Worm (Caenorhabditis elegans) whole organism, young adult: ENCODE data around the gene ZK742.4.

Experiments used
- B0019.2 ChIP-seq: fragments of 200-800 bp; sonication (Bioruptor generic); conservative IDR thresholded peaks from 2 replicates; pipeline ENCODE4 v1.3.6; 2022; ENCODE audit warnings: missing genetic modification reagents, missing genetic modification characterization, missing compliant biosample characterization
- B0336.3 ChIP-seq: fragments of 200-800 bp; sonication (Bioruptor generic); IDR thresholded peaks from 2 replicates; pipeline ENCODE4 v1.3.6; 2022; ENCODE audit warnings: missing genetic modification characterization, missing compliant biosample characterization
- C17E4.6 ChIP-seq: fragments of 200-800 bp; sonication (Bioruptor generic); IDR thresholded peaks from 2 replicates; pipeline ENCODE4 v1.3.6; 2022; ENCODE audit warnings: missing genetic modification reagents, missing genetic modification characterization, missing compliant biosample characterization
- F37B4.10 ChIP-seq: fragments of 200-800 bp; sonication (Bioruptor generic); IDR thresholded peaks from 2 replicates; pipeline ENCODE4 v1.3.6; 2022; ENCODE audit warnings: missing genetic modification characterization, missing compliant biosample characterization
- F57A8.1 ChIP-seq: fragments of 200-800 bp; sonication (Bioruptor generic); optimal IDR thresholded peaks from 2 replicates; lab custom pipeline; 2018; ENCODE audit warnings: mild to moderate bottlenecking, missing genetic modification characterization, moderate library complexity, missing compliant biosample characterization
- K11D2.4 ChIP-seq: fragments of 200-800 bp; sonication (Bioruptor generic); IDR thresholded peaks from 2 replicates; pipeline ENCODE4 v1.3.6; 2022; ENCODE audit warnings: missing genetic modification reagents, missing genetic modification characterization, missing compliant biosample characterization
- K12H6.12 ChIP-seq: fragments of 200-800 bp; sonication (Bioruptor generic); optimal IDR thresholded peaks from 2 replicates; lab custom pipeline; 2018; ENCODE audit warnings: mild to moderate bottlenecking, missing genetic modification characterization, missing compliant biosample characterization
- Y53G8AR.9 ChIP-seq: fragments of 200-800 bp; sonication (Bioruptor generic); conservative IDR thresholded peaks from 2 replicates; pipeline ENCODE4 v1.3.6; 2022; ENCODE audit warnings: missing genetic modification reagents, missing genetic modification characterization, missing compliant biosample characterization
- Y67H2A.10 ChIP-seq: fragments of 200-800 bp; sonication (Bioruptor generic); conservative IDR thresholded peaks from 2 replicates; pipeline ENCODE4 v1.3.6; 2022; ENCODE audit warnings: missing genetic modification reagents, missing genetic modification characterization, missing compliant biosample characterization
- ZK185.1 ChIP-seq: sonication (generic microtip); optimal IDR thresholded peaks from 2 replicates; lab custom pipeline; 2016; ENCODE audit warnings: mild to moderate bottlenecking, missing genetic modification characterization, missing compliant biosample characterization; ENCODE audit not compliant: poor library complexity, severe bottlenecking
- attf-6 ChIP-seq: fragments of 200-800 bp; sonication (Bioruptor generic); IDR thresholded peaks from 2 replicates; pipeline ENCODE4 v1.3.6; 2022; ENCODE audit warnings: missing genetic modification reagents, missing genetic modification characterization, missing compliant biosample characterization
- bed-2 ChIP-seq: fragments of 200-800 bp; sonication (Bioruptor generic); IDR thresholded peaks from 2 replicates; pipeline ENCODE4 v1.3.6; 2022; ENCODE audit warnings: missing genetic modification reagents, missing genetic modification characterization, missing compliant biosample characterization
- cebp-1 ChIP-seq, 2 experiments: fragments of 200-800 bp in 1 of 2; sonication (Bioruptor generic) in 1 of 2; sonication (generic microtip) in 1 of 2; IDR thresholded peaks in 1 of 2; optimal IDR thresholded peaks in 1 of 2; 2 replicates each; pipeline versions ENCODE4 v1.3.6 to Lab custom; 2017 to 2022; ENCODE audit warnings: missing compliant biosample characterization in 2 of 2, missing genetic modification characterization in 2 of 2, mild to moderate bottlenecking in 1 of 2, missing genetic modification reagents in 1 of 2, moderate library complexity in 1 of 2
- dpff-1 ChIP-seq: sonication (generic microtip); optimal IDR thresholded peaks from 2 replicates; lab custom pipeline; 2017; ENCODE audit warnings: mild to moderate bottlenecking, missing genetic modification characterization, missing compliant biosample characterization
- dpl-1 ChIP-seq: fragments of 150-350 bp; optimal IDR thresholded peaks from 2 replicates; lab custom pipeline; 2014; ENCODE audit warnings: missing biosample characterization, missing genetic modification reagents, missing genetic modification characterization
- egl-44 ChIP-seq: fragments of 200-800 bp; sonication (Bioruptor generic); IDR thresholded peaks from 2 replicates; pipeline ENCODE4 v1.3.6; 2022; ENCODE audit warnings: missing genetic modification reagents, missing genetic modification characterization, missing compliant biosample characterization
- egrh-3 ChIP-seq: fragments of 200-800 bp; sonication (Bioruptor generic); IDR thresholded peaks from 2 replicates; pipeline ENCODE4 v1.3.6; 2022; ENCODE audit warnings: missing genetic modification reagents, missing genetic modification characterization, missing compliant biosample characterization
- him-1 ChIP-seq: sonication (generic microtip); optimal IDR thresholded peaks from 2 replicates; lab custom pipeline; 2016; ENCODE audit warnings: missing genotype, missing genetic modification reagents, missing genetic modification characterization, missing compliant biosample characterization
- hlh-12 ChIP-seq: sonication (generic microtip); optimal IDR thresholded peaks from 2 replicates; lab custom pipeline; 2016; ENCODE audit warnings: missing genetic modification characterization, missing compliant biosample characterization
- hlh-26 ChIP-seq: fragments of 200-800 bp; sonication (Bioruptor generic); conservative IDR thresholded peaks from 2 replicates; pipeline ENCODE4 v1.3.6; 2022; ENCODE audit warnings: missing genetic modification reagents, missing genetic modification characterization, missing compliant biosample characterization
- hsf-1 ChIP-seq: fragments of 200-800 bp; sonication (Bioruptor generic); IDR thresholded peaks from 2 replicates; pipeline ENCODE4 v1.3.6; 2022; ENCODE audit warnings: missing genetic modification reagents, missing genetic modification characterization, missing compliant biosample characterization
- let-526 ChIP-seq: fragments of 200-800 bp; sonication (Bioruptor generic); IDR thresholded peaks from 2 replicates; pipeline ENCODE4 v1.3.6; 2022; ENCODE audit warnings: missing genetic modification reagents, missing genetic modification characterization, missing compliant biosample characterization
- lsl-1 ChIP-seq: fragments of 200-800 bp; sonication (Bioruptor generic); optimal IDR thresholded peaks from 2 replicates; lab custom pipeline; 2018; ENCODE audit warnings: mild to moderate bottlenecking, missing genetic modification characterization, moderate library complexity, missing compliant biosample characterization
- madf-10 ChIP-seq: sonication (generic microtip); optimal IDR thresholded peaks from 2 replicates; lab custom pipeline; 2016; ENCODE audit warnings: mild to moderate bottlenecking, missing genetic modification characterization, missing compliant biosample characterization
- madf-6 ChIP-seq: fragments of 200-800 bp; sonication (Bioruptor generic); IDR thresholded peaks from 2 replicates; pipeline ENCODE4 v1.3.6; 2022; ENCODE audit warnings: missing genetic modification reagents, missing genetic modification characterization, missing compliant biosample characterization
- nhr-90 ChIP-seq: sonication (generic microtip); optimal IDR thresholded peaks from 2 replicates; lab custom pipeline; 2016; ENCODE audit warnings: missing genotype, mild to moderate bottlenecking, missing genetic modification characterization, missing compliant biosample characterization
- repo-1 ChIP-seq: sonication (generic microtip); optimal IDR thresholded peaks from 2 replicates; lab custom pipeline; 2017; ENCODE audit warnings: mild to moderate bottlenecking, missing genetic modification characterization, missing compliant biosample characterization
- snpc-1.1 ChIP-seq: sonication (generic microtip); optimal IDR thresholded peaks from 2 replicates; lab custom pipeline; 2017; ENCODE audit warnings: missing genetic modification characterization, mild to moderate bottlenecking, missing compliant biosample characterization, antibody characterized with exemption, moderate library complexity, missing genotype, missing genetic modification reagents; ENCODE audit not compliant: insufficient read depth
- somi-1 ChIP-seq: fragments of 200-800 bp; sonication (Bioruptor generic); optimal IDR thresholded peaks from 2 replicates; lab custom pipeline; 2018; ENCODE audit warnings: mild to moderate bottlenecking, missing genetic modification characterization, missing compliant biosample characterization
- unc-130 ChIP-seq: sonication (generic microtip); optimal IDR thresholded peaks from 2 replicates; lab custom pipeline; 2016; ENCODE audit warnings: missing genetic modification reagents, missing genetic modification characterization, missing compliant biosample characterization
- xnd-1 ChIP-seq: sonication (generic microtip); optimal IDR thresholded peaks from 2 replicates; lab custom pipeline; 2016; ENCODE audit warnings: missing genotype, missing genetic modification reagents, missing genetic modification characterization, missing compliant biosample characterization
- ztf-26 ChIP-seq: sonication (generic microtip); optimal IDR thresholded peaks from 2 replicates; lab custom pipeline; 2017; ENCODE audit warnings: missing genetic modification characterization, missing compliant biosample characterization
- ztf-28 ChIP-seq: fragments of 200-800 bp; sonication (Bioruptor generic); IDR thresholded peaks from 2 replicates; pipeline ENCODE4 v1.3.6; 2022; ENCODE audit warnings: missing genetic modification reagents, missing genetic modification characterization, missing compliant biosample characterization
- ztf-3 ChIP-seq: fragments of 200-800 bp; sonication (Bioruptor generic); optimal IDR thresholded peaks from 2 replicates; lab custom pipeline; 2018; ENCODE audit warnings: mild to moderate bottlenecking, missing genetic modification characterization, missing compliant biosample characterization
- ztf-6 ChIP-seq: fragments of 200-800 bp; sonication (Bioruptor generic); IDR thresholded peaks from 2 replicates; pipeline ENCODE4 v1.3.6; 2022; ENCODE audit warnings: missing genetic modification reagents, missing genetic modification characterization, missing compliant biosample characterization

ZK742.4 gene

DNA sequence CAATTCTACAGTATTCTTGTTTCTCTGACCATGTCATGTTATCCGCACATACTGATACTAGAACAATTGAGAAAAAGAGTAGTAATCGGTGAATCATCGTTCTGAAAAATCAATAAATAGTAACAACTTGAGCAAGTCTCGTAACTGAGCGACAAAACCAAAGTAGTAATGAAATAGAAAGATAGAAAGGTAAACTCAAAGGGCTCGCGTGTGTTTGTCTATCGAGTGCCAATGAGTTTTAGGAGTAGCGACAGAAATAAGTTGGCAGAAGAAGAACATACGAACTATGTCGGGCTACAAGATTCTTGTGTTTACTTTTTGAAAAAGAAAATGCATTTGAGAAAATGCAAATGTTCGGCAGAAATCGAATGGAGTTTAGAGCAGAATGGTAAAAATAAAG, 27.9 kb upstream of the ZK742.4 start, which contains the start of gene C37C3.12:
C37C3.12 (minus strand) TSS at position 101 of the 400 bp plus-strand sequence.
- TF ChIP-seq ZK185.1 (no peak), let-526 (GFP tag; lab: Robert Waterston, UW) (no peak), somi-1 (no peak), madf-6 (no peak), F57A8.1 (GFP tag; lab: Kevin White, UChicago) (no peak), bed-2 (GFP tag; lab: Robert Waterston, UW) (no peak), hlh-12 (tag; lab: Kevin White, UChicago) (no peak), B0336.3 (GFP tag; lab: Robert Waterston, UW) (no peak), B0019.2 (GFP tag; lab: Robert Waterston, UW) (no peak), egrh-3 (GFP tag; lab: Robert Waterston, UW) (no peak), dpl-1 (GFP tag; lab: Kevin White, UChicago) (no peak)

DNA sequence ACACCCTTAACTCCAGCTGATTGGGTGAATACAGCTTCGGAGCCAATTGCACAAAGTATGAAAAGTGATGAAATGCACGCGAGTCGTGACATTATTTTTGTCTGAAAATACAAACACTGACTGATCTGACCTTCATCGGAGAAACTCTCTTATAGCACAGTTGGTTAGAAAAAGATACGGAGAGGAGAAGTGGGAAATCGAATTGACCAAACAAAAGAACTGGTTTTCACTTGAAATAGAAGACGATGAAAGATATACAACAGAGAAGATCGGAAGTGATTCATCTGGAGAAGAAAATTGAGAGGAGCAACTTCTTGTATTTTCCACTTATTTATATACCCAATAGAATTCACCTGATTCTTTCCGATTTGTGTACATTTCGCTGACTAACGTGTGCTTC, 26.2 kb upstream of the ZK742.4 start, which contains the start of gene ttr-33:
ttr-33 (minus strand) TSS at position 101 of the 400 bp plus-strand sequence.
- TF ChIP-seq egrh-3 (GFP tag; lab: Robert Waterston, UW) = no peak
- no peak for TF ChIP-seq madf-10
- no peak for TF ChIP-seq egl-44 (GFP tag; lab: Robert Waterston, UW)
- TF ChIP-seq C17E4.6 (GFP tag; lab: Robert Waterston, UW) = no peak
- no peak for TF ChIP-seq K11D2.4 (GFP tag; lab: Robert Waterston, UW)
- TF ChIP-seq snpc-1.1 (tag; lab: Kevin White, UChicago) = no peak
- TF ChIP-seq ZK185.1 = no peak
- no peak for TF ChIP-seq xnd-1
- no peak for TF ChIP-seq unc-130 (GFP tag; lab: Kevin White, UChicago)
- TF ChIP-seq repo-1 (tag; lab: Kevin White, UChicago) = no peak
- no peak for TF ChIP-seq dpl-1 (GFP tag; lab: Kevin White, UChicago)
- no peak for TF ChIP-seq ztf-26 (tag; lab: Kevin White, UChicago)
- TF ChIP-seq, all 124 proteins: peak for 0

DNA sequence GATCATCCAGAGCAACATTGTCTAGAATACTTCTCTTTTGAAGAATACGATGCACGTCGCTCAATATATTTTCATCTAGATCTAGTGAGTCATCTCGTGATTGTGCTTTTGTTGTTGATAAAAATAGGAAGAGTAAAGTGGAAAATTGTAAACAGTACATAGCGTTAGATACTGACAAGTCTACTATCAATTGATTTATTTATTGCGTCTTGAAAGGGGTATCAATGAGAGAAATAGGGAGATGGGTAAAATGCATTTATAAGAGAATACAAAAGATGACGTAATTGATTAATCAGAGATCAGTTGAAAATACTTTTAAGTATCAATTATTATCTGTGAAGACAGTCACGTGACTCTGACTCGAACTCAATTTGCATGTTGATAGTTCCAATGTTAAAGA, 25.3 kb upstream of the ZK742.4 start, which contains the start of gene txt-5:
txt-5 (minus strand) TSS at position 224 of the 400 bp plus-strand sequence.
- TF ChIP-seq K12H6.12 (tag; lab: Kevin White, UChicago) (no peak), attf-6 (GFP tag; lab: Robert Waterston, UW) (no peak), lsl-1 (GFP tag; lab: Kevin White, UChicago) (no peak), him-1 (tag; lab: Kevin White, UChicago) (no peak), ztf-28 (no peak), nhr-90 (no peak), cebp-1 (GFP tag; IDR thresholded peaks at IDR 0.05; lab: Robert Waterston, UW) (no peak), cebp-1 (tag; optimal IDR thresholded peaks at IDR 0.05; lab: Kevin White, UChicago) (no peak), ztf-3 (no peak), hsf-1 (GFP tag; lab: Robert Waterston, UW) (no peak), F37B4.10 (GFP tag; lab: Robert Waterston, UW) (no peak), ztf-6 (no peak), hlh-26 (GFP tag; lab: Robert Waterston, UW) (no peak), Y67H2A.10 (GFP tag; lab: Robert Waterston, UW) (no peak), Y53G8AR.9 (GFP tag; lab: Robert Waterston, UW) (no peak), dpff-1 (no peak)
